Fruit fly (Drosophila melanogaster): ENCODE results near the gene CG14989.

DNA sequence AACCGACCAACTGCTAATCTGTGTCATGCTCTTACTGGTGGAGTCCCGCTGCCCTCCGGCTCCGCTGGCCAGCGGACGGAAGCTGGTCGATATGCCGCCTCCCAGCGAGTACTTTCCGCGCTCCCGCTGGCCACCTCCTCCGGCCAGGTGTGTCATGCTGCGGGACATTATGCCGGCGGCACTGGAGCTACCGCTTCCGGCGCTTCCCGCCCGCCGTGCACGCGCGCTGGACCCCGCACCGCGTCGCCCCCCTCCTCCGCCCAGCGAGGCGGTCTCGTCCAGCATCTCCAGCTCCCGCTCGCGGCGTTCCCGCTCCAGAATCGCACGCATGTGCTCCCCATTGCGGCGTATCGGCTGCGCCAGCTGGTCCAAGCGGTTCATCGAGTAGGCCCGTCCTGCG, 41.2 kb downstream of the CG14989 start:
- no peak for TF ChIP-seq EcR (GFP tag; optimal IDR thresholded peaks at IDR 0.05)
- no peak for TF ChIP-seq CG8478 (optimal IDR thresholded peaks at IDR 0.05)
- no peak for TF ChIP-seq psq (optimal IDR thresholded peaks at IDR 0.05)
- TF ChIP-seq pan (optimal IDR thresholded peaks at IDR 0.05) = no peak
